Fruit fly (Drosophila melanogaster) whole organism, adult: ENCODE measurements around the gene Pde1c.
A peak's percentile ranks its signal among the peaks of the same experiment; 100 is the strongest.

Experiments
- CG11617 ChIP-seq: fragments of 200-800 bp; sonication (Bioruptor generic); optimal IDR thresholded peaks from 2 replicates; lab custom pipeline; 2017; ENCODE audit warnings: mild to moderate bottlenecking, missing biosample characterization, missing genetic modification reagents, missing genetic modification characterization
- CG12768 ChIP-seq: fragments of 200-800 bp; sonication (Bioruptor generic); optimal IDR thresholded peaks from 2 replicates; lab custom pipeline; 2017; ENCODE audit warnings: missing biosample characterization, missing genetic modification characterization, mild to moderate bottlenecking, moderate library complexity, missing genetic modification reagents
- CG14711 ChIP-seq: fragments of 200-800 bp; sonication (Bioruptor generic); optimal IDR thresholded peaks from 2 replicates; lab custom pipeline; 2018; ENCODE audit warnings: missing biosample characterization, mild to moderate bottlenecking, missing genetic modification characterization, moderate library complexity
- CG1620 ChIP-seq: fragments of 200-800 bp; sonication (Bioruptor generic); optimal IDR thresholded peaks from 2 replicates; lab custom pipeline; 2016; ENCODE audit warnings: missing biosample characterization, missing genetic modification characterization
- CG33017 ChIP-seq: fragments of 200-800 bp; sonication (Bioruptor generic); optimal IDR thresholded peaks from 2 replicates; lab custom pipeline; 2018; ENCODE audit warnings: missing biosample characterization, mild to moderate bottlenecking, missing genetic modification characterization, moderate library complexity
- CG5204 ChIP-seq: fragments of 200-800 bp; sonication (Bioruptor generic); optimal IDR thresholded peaks from 2 replicates; lab custom pipeline; 2016; ENCODE audit warnings: missing biosample characterization, missing genetic modification characterization
- CG7045 ChIP-seq: fragments of 200-800 bp; sonication (Bioruptor generic); optimal IDR thresholded peaks from 2 replicates; lab custom pipeline; 2017; ENCODE audit warnings: missing biosample characterization, mild to moderate bottlenecking, missing genetic modification characterization
- CG7101 ChIP-seq: fragments of 200-800 bp; sonication (Bioruptor generic); optimal IDR thresholded peaks from 2 replicates; lab custom pipeline; 2018; ENCODE audit warnings: missing biosample characterization, mild to moderate bottlenecking, missing genetic modification characterization, moderate library complexity
- Clk ChIP-seq: fragments of 200-800 bp; sonication (Bioruptor generic); optimal IDR thresholded peaks from 2 replicates; lab custom pipeline; 2017; ENCODE audit warnings: missing biosample characterization, missing genetic modification characterization
- Crg-1 ChIP-seq: fragments of 200-800 bp; sonication (Bioruptor generic); optimal IDR thresholded peaks from 2 replicates; lab custom pipeline; 2016; ENCODE audit warnings: missing biosample characterization, missing genetic modification characterization
- Hr96 ChIP-seq: fragments of 200-800 bp; sonication (Bioruptor generic); optimal IDR thresholded peaks from 2 replicates; lab custom pipeline; 2016; ENCODE audit warnings: missing biosample characterization, missing genetic modification characterization
- Mnt ChIP-seq: fragments of 200-800 bp; sonication (Bioruptor generic); optimal IDR thresholded peaks from 2 replicates; lab custom pipeline; 2016; ENCODE audit warnings: missing biosample characterization, mild to moderate bottlenecking, missing genetic modification characterization
- bab1 ChIP-seq: fragments of 200-800 bp; sonication (Bioruptor generic); optimal IDR thresholded peaks from 3 replicates; lab custom pipeline; 2019; ENCODE audit warnings: missing biosample characterization, mild to moderate bottlenecking, missing genetic modification characterization, moderate library complexity
- cic ChIP-seq: fragments of 200-800 bp; sonication (Bioruptor generic); optimal IDR thresholded peaks from 2 replicates; lab custom pipeline; 2017; ENCODE audit warnings: missing biosample characterization, mild to moderate bottlenecking, missing genetic modification characterization, moderate library complexity
- cnc ChIP-seq, 2 experiments: fragments of >200 bp; optimal IDR thresholded peaks; 2 replicates each; lab custom pipeline; 2017
- kay ChIP-seq: fragments of 200-800 bp; sonication (Bioruptor generic); peaks from one replicate; lab custom pipeline; 2016; ENCODE audit warnings: missing biosample characterization, missing genetic modification characterization, borderline replicate concordance
- ovo ChIP-seq: fragments of 200-800 bp; sonication (Bioruptor generic); optimal IDR thresholded peaks from 2 replicates; lab custom pipeline; 2016; ENCODE audit warnings: missing biosample characterization, missing genetic modification characterization
- pad ChIP-seq: fragments of 200-800 bp; sonication (Bioruptor generic); optimal IDR thresholded peaks from 3 replicates; lab custom pipeline; 2017; ENCODE audit warnings: missing biosample characterization, missing genetic modification characterization, mild to moderate bottlenecking, moderate library complexity, missing genetic modification reagents
- tj ChIP-seq: fragments of 200-800 bp; sonication (Bioruptor generic); optimal IDR thresholded peaks from 3 replicates; lab custom pipeline; 2017; ENCODE audit warnings: missing biosample characterization, mild to moderate bottlenecking, missing genetic modification characterization, moderate library complexity
- toe ChIP-seq: fragments of 200-800 bp; sonication (Bioruptor generic); optimal IDR thresholded peaks from 2 replicates; lab custom pipeline; 2016; ENCODE audit warnings: missing biosample characterization, missing genetic modification characterization

The Pde1c gene

dm6 chr2L:11870867-11871452 lies 57.4 kb downstream of the Pde1c start:
- TF ChIP-seq pad (no peak), CG11617 (GFP tag; lab: Kevin White, UChicago) (no peak), ovo (GFP tag; lab: Kevin White, UChicago) (no peak), CG7045 (no peak), toe (GFP tag; lab: Kevin White, UChicago) (no peak), Hr96 (GFP tag; lab: Kevin White, UChicago) (no peak), CG1620 (GFP tag; lab: Kevin White, UChicago) (no peak), CG12768 (GFP tag; lab: Kevin White, UChicago) (no peak), Crg-1 (GFP tag; lab: Kevin White, UChicago) (no peak), CG7101 (tag; lab: Kevin White, UChicago) (no peak), CG33017 (no peak), bab1 (no peak), cnc (optimal IDR thresholded peaks at IDR 0.05; lab: Kevin White, UChicago) (no peak), Mnt (GFP tag; lab: Kevin White, UChicago) (no peak), cic (GFP tag; lab: Kevin White, UChicago) (no peak), tj (GFP tag; lab: Kevin White, UChicago) (no peak)

- TF ChIP-seq cic (GFP tag; lab: Kevin White, UChicago) (no peak), CG5204 (GFP tag; lab: Kevin White, UChicago) (no peak), CG33017 (no peak), bab1 (no peak)
These were observed 75.2 kb downstream of the Pde1c start, which contains the start of gene CG42751 for dm6 chr2L:11853130-11853529. Gene CG42751, plus strand, starts transcription at chr2L:11853430.

dm6 chr2L:11849658-11850057 lies 78.7 kb downstream of the Pde1c start, which contains the start of gene Mal-B2:
Gene Mal-B2, plus strand, starts transcription at chr2L:11849958.
- TF ChIP-seq CG12768 (GFP tag; lab: Kevin White, UChicago), result no peak
- TF ChIP-seq tj (GFP tag; lab: Kevin White, UChicago), result no peak
- no peak for TF ChIP-seq Mnt (GFP tag; lab: Kevin White, UChicago)
- TF ChIP-seq bab1, result no peak
- no peak for TF ChIP-seq pad
- TF ChIP-seq CG33017, result peak; percentile 23
- peak; percentile 56 for TF ChIP-seq CG14711 (tag; lab: Kevin White, UChicago)
- peak; percentile 25 for TF ChIP-seq CG7101 (tag; lab: Kevin White, UChicago)

- no peak for TF ChIP-seq Crg-1 (GFP tag; lab: Kevin White, UChicago)
- no peak for TF ChIP-seq CG33017
- TF ChIP-seq CG7101 (tag; lab: Kevin White, UChicago), result no peak
- no peak for TF ChIP-seq kay
- no peak for TF ChIP-seq CG7045
- no peak for TF ChIP-seq CG1620 (GFP tag; lab: Kevin White, UChicago)
- no peak for TF ChIP-seq ovo (GFP tag; lab: Kevin White, UChicago)
- no peak for TF ChIP-seq CG14711 (tag; lab: Kevin White, UChicago)
- TF ChIP-seq tj (GFP tag; lab: Kevin White, UChicago), result no peak
- TF ChIP-seq bab1, result no peak
- TF ChIP-seq CG5204 (GFP tag; lab: Kevin White, UChicago), result no peak
- TF ChIP-seq pad, result no peak
- TF ChIP-seq Clk (GFP tag; lab: Kevin White, UChicago), result no peak
- TF ChIP-seq Hr96 (GFP tag; lab: Kevin White, UChicago), result no peak
- no peak for TF ChIP-seq cnc (optimal IDR thresholded peaks at IDR 0.05; lab: Kevin White, UChicago)
- TF ChIP-seq Mnt (GFP tag; lab: Kevin White, UChicago), result no peak
- TF ChIP-seq CG11617 (GFP tag; lab: Kevin White, UChicago), result no peak
- TF ChIP-seq toe (GFP tag; lab: Kevin White, UChicago), result no peak
- no peak for TF ChIP-seq cic (GFP tag; lab: Kevin White, UChicago)
These were observed 81.4 kb downstream of the Pde1c start, which contains the start of gene Mal-B1 for dm6 chr2L:11846926-11847325. Gene Mal-B1, plus strand, starts transcription at chr2L:11847226.

dm6 chr2L:11845159-11845788 lies 83.1 kb downstream of the Pde1c start:
- TF ChIP-seq Mnt (GFP tag; lab: Kevin White, UChicago), result no peak
- TF ChIP-seq CG5204 (GFP tag; lab: Kevin White, UChicago), result no peak
- TF ChIP-seq CG7045, result peak; percentile 24
- no peak for TF ChIP-seq toe (GFP tag; lab: Kevin White, UChicago)
- no peak for TF ChIP-seq CG1620 (GFP tag; lab: Kevin White, UChicago)
- TF ChIP-seq Clk (GFP tag; lab: Kevin White, UChicago), result peak; percentile 22
- TF ChIP-seq CG12768 (GFP tag; lab: Kevin White, UChicago), result no peak
- TF ChIP-seq pad, result no peak
- TF ChIP-seq ovo (GFP tag; lab: Kevin White, UChicago), result no peak
- no peak for TF ChIP-seq Hr96 (GFP tag; lab: Kevin White, UChicago)
- no peak for TF ChIP-seq Crg-1 (GFP tag; lab: Kevin White, UChicago)
- TF ChIP-seq cic (GFP tag; lab: Kevin White, UChicago), result peak; percentile 53
- TF ChIP-seq kay, result peak; percentile 92
- peak; percentile 7 for TF ChIP-seq tj (GFP tag; lab: Kevin White, UChicago)
- TF ChIP-seq CG7101 (tag; lab: Kevin White, UChicago), result peak; percentile 8
- no peak for TF ChIP-seq bab1
- no peak for TF ChIP-seq CG14711 (tag; lab: Kevin White, UChicago)
- no peak for TF ChIP-seq CG11617 (GFP tag; lab: Kevin White, UChicago)
- no peak for TF ChIP-seq CG33017
- no peak for TF ChIP-seq cnc (optimal IDR thresholded peaks at IDR 0.05; lab: Kevin White, UChicago)

dm6 chr2L:11844278-11844677 lies 84.1 kb downstream of the Pde1c start:
- TF ChIP-seq Clk (GFP tag; lab: Kevin White, UChicago) (no peak), Mnt (GFP tag; lab: Kevin White, UChicago) (no peak), toe (GFP tag; lab: Kevin White, UChicago) (no peak), pad (no peak), CG11617 (GFP tag; lab: Kevin White, UChicago) (no peak), ovo (GFP tag; lab: Kevin White, UChicago) (no peak), Crg-1 (GFP tag; lab: Kevin White, UChicago) (no peak), CG7101 (tag; lab: Kevin White, UChicago) (no peak), bab1 (no peak), CG5204 (GFP tag; lab: Kevin White, UChicago) (no peak), Hr96 (GFP tag; lab: Kevin White, UChicago) (no peak), cnc (optimal IDR thresholded peaks at IDR 0.05; lab: Kevin White, UChicago) (no peak), CG12768 (GFP tag; lab: Kevin White, UChicago) (peak; percentile 4), CG1620 (GFP tag; lab: Kevin White, UChicago) (no peak), CG33017 (peak; percentile 10), CG7045 (no peak), cic (GFP tag; lab: Kevin White, UChicago) (peak; percentile 90), kay (peak; percentile 95), CG14711 (tag; lab: Kevin White, UChicago) (no peak), tj (GFP tag; lab: Kevin White, UChicago) (no peak)
